Worm (Caenorhabditis elegans): ENCODE measurements around the gene Y71G10AR.4.

ce11 chrIV:2222528-2222927, 23.7 kb downstream of the Y71G10AR.4 start, which contains the start of gene fnip-2:
- no peak for TF ChIP-seq dao-5 (tag; optimal IDR thresholded peaks at IDR 0.05)
- no peak for TF ChIP-seq him-1 (tag; optimal IDR thresholded peaks at IDR 0.05)

Measured in whole organism, L4/young adult.